Fruit fly (Drosophila melanogaster): ENCODE results near the gene Rack1.

DNA sequence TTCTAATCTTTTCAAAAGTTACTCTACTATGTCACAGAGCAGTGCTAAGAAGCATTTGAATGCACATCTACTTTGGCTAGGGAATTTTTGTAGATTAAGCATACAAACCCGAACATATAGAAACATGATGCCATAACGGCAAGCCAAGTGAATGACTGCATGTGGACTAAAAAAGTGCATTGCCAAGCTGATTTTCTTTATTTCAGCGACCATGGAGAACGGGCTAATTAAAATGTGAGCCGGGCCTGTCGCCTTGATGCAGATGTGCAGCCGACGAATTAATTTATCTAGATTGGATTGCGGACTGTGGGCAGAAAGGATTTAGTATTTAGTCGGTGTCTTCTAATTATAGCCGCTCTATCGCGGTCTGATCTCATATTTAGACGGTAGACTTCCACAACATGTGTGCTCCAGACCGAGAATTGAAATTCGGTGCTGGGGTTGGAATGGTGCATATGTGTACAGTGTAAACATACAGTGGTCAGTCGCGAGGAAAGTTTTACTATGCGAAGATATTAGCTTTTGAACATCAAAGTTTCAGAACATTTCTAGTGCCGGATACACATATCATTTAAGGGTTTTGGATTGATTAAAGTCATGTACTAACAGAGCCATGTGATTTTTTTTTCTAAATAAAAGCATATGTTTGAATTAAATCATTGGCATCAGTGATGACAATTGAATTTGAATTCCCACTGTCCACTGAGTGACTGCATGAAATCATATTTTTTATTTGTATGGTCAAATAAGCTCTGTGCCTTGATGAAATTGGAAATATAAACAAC is 14.4 kb downstream of the Rack1 start:
- TF ChIP-seq ttk (optimal IDR thresholded peaks at IDR 0.05) (no peak), psq (optimal IDR thresholded peaks at IDR 0.05) (no peak), Myc (optimal IDR thresholded peaks at IDR 0.05) (no peak), Sin3A (optimal IDR thresholded peaks at IDR 0.05) (no peak), h (optimal IDR thresholded peaks at IDR 0.05) (no peak)

All from Kc167 (cell line).